Worm (Caenorhabditis elegans): ENCODE results near the gene C45G7.4.

- no peak for TF ChIP-seq nhr-43 (tag; optimal IDR thresholded peaks at IDR 0.05; ENCODE audit: poor library complexity, severe bottlenecking)
- no peak for TF ChIP-seq nhr-12 (tag; optimal IDR thresholded peaks at IDR 0.05)
- TF ChIP-seq fkh-10 (GFP tag; optimal IDR thresholded peaks at IDR 0.05), result no peak
- no peak for TF ChIP-seq nhr-28 (tag; optimal IDR thresholded peaks at IDR 0.05)
- no peak for TF ChIP-seq ceh-82 (tag; optimal IDR thresholded peaks at IDR 0.05)
- TF ChIP-seq unc-62 (GFP tag; optimal IDR thresholded peaks at IDR 0.05), result no peak
- no peak for TF ChIP-seq daf-12 (tag; optimal IDR thresholded peaks at IDR 0.05)
- TF ChIP-seq nhr-237 (tag; optimal IDR thresholded peaks at IDR 0.05), result no peak
- TF ChIP-seq fos-1 (tag; optimal IDR thresholded peaks at IDR 0.05), result no peak
- TF ChIP-seq snpc-4 (tag; optimal IDR thresholded peaks at IDR 0.05), result no peak
- no peak for TF ChIP-seq nhr-76 (tag; optimal IDR thresholded peaks at IDR 0.05)
- no peak for TF ChIP-seq nfya-1 (tag; optimal IDR thresholded peaks at IDR 0.05; ENCODE audit: insufficient read depth)
- no peak for TF ChIP-seq tbx-2 (tag; optimal IDR thresholded peaks at IDR 0.05)
- TF ChIP-seq egl-27 (tag; optimal IDR thresholded peaks at IDR 0.05), result no peak
These were observed 49.2 kb downstream of the C45G7.4 start, which contains the start of gene Y69A2AL.2 for ce11 chrIV:2481955-2482354.
